Fruit fly (Drosophila melanogaster): ENCODE results near the gene Hr78.

DNA sequence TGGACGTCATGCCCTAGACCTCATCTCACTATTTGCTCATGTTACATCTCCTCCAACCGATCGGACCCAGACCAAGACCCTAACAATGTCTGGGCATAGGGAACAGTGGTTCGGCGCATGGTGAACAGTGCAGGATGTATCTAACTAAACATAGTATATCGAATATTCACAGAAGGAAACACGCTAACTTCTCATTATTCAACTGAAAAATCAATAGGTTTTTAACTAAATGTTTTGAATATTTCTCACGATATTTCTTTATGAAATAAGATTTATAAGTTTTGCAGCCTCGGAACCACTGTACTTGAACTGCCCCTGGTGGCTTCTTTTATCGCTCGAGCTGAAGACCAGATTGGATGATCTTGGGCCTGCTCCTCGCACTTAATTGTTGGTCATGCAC lies 43.7 kb downstream of the Hr78 start:
- TF ChIP-seq CG8159 (tag; optimal IDR thresholded peaks at IDR 0.05) (peak; percentile 71), D1 (tag; optimal IDR thresholded peaks at IDR 0.05) (no peak), CG14655 (GFP tag; optimal IDR thresholded peaks at IDR 0.05) (peak; percentile 56), EcR (GFP tag; optimal IDR thresholded peaks at IDR 0.05) (no peak), CG10348 (GFP tag; IDR thresholded peaks at IDR 0.05) (no peak)

Measured in whole organism, pupa.